Fruit fly (Drosophila melanogaster) whole organism, embryonic: Measurements from ENCODE around the gene HDAC6.

Experiments used
- Adf1 ChIP-seq: fragments of 200-800 bp; sonication (Bioruptor generic); IDR thresholded peaks from 2 replicates; pipeline ENCODE4 v1.3.6; 2022; ENCODE audit warnings: missing biosample characterization, missing genetic modification characterization
- B-H1 ChIP-seq: fragments of 200-800 bp; sonication (Bioruptor generic); IDR thresholded peaks from 3 replicates; pipeline ENCODE4 v1.3.6; 2022; ENCODE audit warnings: missing biosample characterization, missing genetic modification characterization
- Blimp-1 ChIP-seq: fragments of 200-800 bp; sonication (Bioruptor generic); optimal IDR thresholded peaks from 3 replicates; lab custom pipeline; 2018; ENCODE audit warnings: missing biosample characterization, missing genetic modification characterization, mild to moderate bottlenecking, moderate library complexity, missing genetic modification reagents
- CG10543 ChIP-seq: fragments of 200-800 bp; sonication (Bioruptor generic); optimal IDR thresholded peaks from 3 replicates; lab custom pipeline; 2017; ENCODE audit warnings: missing biosample characterization, mild to moderate bottlenecking, missing genetic modification characterization, moderate library complexity
- CG11247 ChIP-seq: fragments of 200-800 bp; sonication (Bioruptor generic); IDR thresholded peaks from 2 replicates; pipeline ENCODE4 v1.3.6; 2022; ENCODE audit warnings: missing biosample characterization, missing genetic modification characterization
- CG11695 ChIP-seq: fragments of 200-800 bp; sonication (Bioruptor generic); IDR thresholded peaks from 3 replicates; pipeline ENCODE4 v1.3.6; 2022; ENCODE audit warnings: missing biosample characterization, missing genetic modification characterization
- CG13775 ChIP-seq: fragments of 200-800 bp; sonication (Bioruptor generic); optimal IDR thresholded peaks from 3 replicates; lab custom pipeline; 2017; ENCODE audit warnings: missing biosample characterization, mild to moderate bottlenecking, missing genetic modification characterization
- CG14441 ChIP-seq: fragments of 200-800 bp; sonication (Bioruptor generic); IDR thresholded peaks from 2 replicates; pipeline ENCODE4 v1.3.6; 2022; ENCODE audit warnings: missing biosample characterization, missing genetic modification characterization
- CG15696 ChIP-seq: fragments of 200-800 bp; sonication (Bioruptor generic); optimal IDR thresholded peaks from 2 replicates; lab custom pipeline; 2019; ENCODE audit warnings: missing biosample characterization, mild to moderate bottlenecking, missing genetic modification characterization, moderate library complexity
- CG18599 ChIP-seq: fragments of 200-800 bp; sonication (Bioruptor generic); optimal IDR thresholded peaks from 3 replicates; lab custom pipeline; 2017; ENCODE audit warnings: missing biosample characterization, missing genetic modification characterization, mild to moderate bottlenecking, moderate library complexity, missing genetic modification reagents
- CG18764 ChIP-seq: fragments of 200-800 bp; sonication (Bioruptor generic); optimal IDR thresholded peaks from 3 replicates; lab custom pipeline; 2016; ENCODE audit warnings: missing biosample characterization, missing genetic modification characterization
- CG3995 ChIP-seq: fragments of 200-800 bp; sonication (Bioruptor generic); optimal IDR thresholded peaks from 3 replicates; lab custom pipeline; 2016; ENCODE audit warnings: missing biosample characterization, missing genetic modification characterization
- CG4820 ChIP-seq: fragments of 200-800 bp; sonication (Bioruptor generic); optimal IDR thresholded peaks from 3 replicates; lab custom pipeline; 2016; ENCODE audit warnings: missing biosample characterization, missing genetic modification characterization
- CG6813 ChIP-seq: fragments of 200-800 bp; sonication (Bioruptor generic); optimal IDR thresholded peaks from 2 replicates; lab custom pipeline; 2017; ENCODE audit warnings: missing biosample characterization, missing genetic modification characterization, mild to moderate bottlenecking, moderate library complexity, missing genetic modification reagents
- CG8388 ChIP-seq: fragments of 200-800 bp; sonication (Bioruptor generic); optimal IDR thresholded peaks from 2 replicates; lab custom pipeline; 2019; ENCODE audit warnings: missing biosample characterization, mild to moderate bottlenecking, missing genetic modification characterization, moderate library complexity
- CG8924 ChIP-seq: fragments of 200-800 bp; optimal IDR thresholded peaks from 3 replicates; lab custom pipeline; 2019; ENCODE audit warnings: missing biosample characterization, mild to moderate bottlenecking, missing genetic modification characterization, moderate library complexity
- Deaf1 ChIP-seq: fragments of 200-800 bp; optimal IDR thresholded peaks from 3 replicates; lab custom pipeline; 2019; ENCODE audit warnings: missing biosample characterization, mild to moderate bottlenecking, missing genetic modification characterization, moderate library complexity
- Ets65A ChIP-seq: fragments of 200-800 bp; sonication (Bioruptor generic); peaks from one replicate; lab custom pipeline; 2016; ENCODE audit warnings: missing biosample characterization, missing genetic modification characterization
- Fer1 ChIP-seq: fragments of 200-800 bp; sonication (Bioruptor generic); optimal IDR thresholded peaks from 2 replicates; lab custom pipeline; 2017; ENCODE audit warnings: missing biosample characterization, mild to moderate bottlenecking, missing genetic modification characterization
- HLH4C ChIP-seq: fragments of 200-800 bp; sonication (Bioruptor generic); IDR thresholded peaks from 3 replicates; pipeline ENCODE4 v1.3.6; 2022; ENCODE audit warnings: missing biosample characterization, missing genetic modification characterization; ENCODE audit not compliant: partially characterized antibody
- Hey ChIP-seq: fragments of 200-800 bp; sonication (Bioruptor generic); optimal IDR thresholded peaks from 3 replicates; lab custom pipeline; 2018; ENCODE audit warnings: missing biosample characterization, mild to moderate bottlenecking, missing genetic modification characterization
- HmgZ ChIP-seq: fragments of 200-800 bp; sonication (Bioruptor generic); optimal IDR thresholded peaks from 2 replicates; lab custom pipeline; 2018; ENCODE audit warnings: missing biosample characterization, mild to moderate bottlenecking, missing genetic modification characterization
- Hr78 ChIP-seq, 2 experiments: fragments of 200-800 bp in 1 of 2; fragments of >200 bp in 1 of 2; sonication (Bioruptor generic) in 1 of 2; optimal IDR thresholded peaks; 2 replicates each; lab custom pipeline; 2017 to 2019; ENCODE audit warnings: missing biosample characterization in 2 of 2, missing genetic modification characterization in 2 of 2, mild to moderate bottlenecking in 1 of 2, moderate library complexity in 1 of 2
- MESR4 ChIP-seq: fragments of 200-800 bp; sonication (Bioruptor generic); optimal IDR thresholded peaks from 2 replicates; lab custom pipeline; 2018; ENCODE audit warnings: missing biosample characterization, mild to moderate bottlenecking, missing genetic modification characterization, moderate library complexity
- MTF-1 ChIP-seq: fragments of 200-800 bp; sonication (Bioruptor generic); optimal IDR thresholded peaks from 2 replicates; lab custom pipeline; 2018; ENCODE audit warnings: missing biosample characterization, mild to moderate bottlenecking, missing genetic modification characterization, borderline replicate concordance
- Neu2 ChIP-seq: fragments of 200-800 bp; sonication (Bioruptor generic); optimal IDR thresholded peaks from 3 replicates; lab custom pipeline; 2016; ENCODE audit warnings: missing biosample characterization, missing genetic modification characterization, borderline replicate concordance
- Nf-YB ChIP-seq: fragments of 200-800 bp; sonication (Bioruptor generic); optimal IDR thresholded peaks from 3 replicates; lab custom pipeline; 2019; ENCODE audit warnings: missing biosample characterization, mild to moderate bottlenecking, missing genetic modification characterization, moderate library complexity
- Nf-YC ChIP-seq: fragments of 200-800 bp; optimal IDR thresholded peaks from 3 replicates; lab custom pipeline; 2019; ENCODE audit warnings: missing biosample characterization, mild to moderate bottlenecking, missing genetic modification characterization, moderate library complexity
- NfI ChIP-seq: fragments of 200-800 bp; sonication (Bioruptor generic); optimal IDR thresholded peaks from 3 replicates; lab custom pipeline; 2018; ENCODE audit warnings: missing biosample characterization, mild to moderate bottlenecking, missing genetic modification characterization, moderate library complexity
- PHDP ChIP-seq: fragments of 200-800 bp; sonication (Bioruptor generic); optimal IDR thresholded peaks from 3 replicates; lab custom pipeline; 2018; ENCODE audit warnings: missing biosample characterization, mild to moderate bottlenecking, missing genetic modification characterization, moderate library complexity
- Ssrp ChIP-seq: fragments of 200-800 bp; sonication (Bioruptor generic); optimal IDR thresholded peaks from 2 replicates; lab custom pipeline; 2018; ENCODE audit warnings: missing biosample characterization, mild to moderate bottlenecking, missing genetic modification characterization, moderate library complexity
- ap ChIP-seq: fragments of 200-800 bp; sonication (Bioruptor generic); IDR thresholded peaks from 2 replicates; pipeline ENCODE4 v1.3.6; 2022; ENCODE audit warnings: missing biosample characterization, missing genetic modification characterization
- ash1 ChIP-seq: fragments of 200-800 bp; sonication (Bioruptor generic); optimal IDR thresholded peaks from 2 replicates; lab custom pipeline; 2018; ENCODE audit warnings: missing biosample characterization, mild to moderate bottlenecking, missing genetic modification characterization
- bsh ChIP-seq, 2 experiments: fragments of 200-800 bp; sonication (Bioruptor generic); optimal IDR thresholded peaks; 2 replicates each; lab custom pipeline; 2017 to 2018; ENCODE audit warnings: mild to moderate bottlenecking in 2 of 2, missing biosample characterization in 2 of 2, missing genetic modification characterization in 2 of 2, moderate library complexity in 1 of 2
- esg ChIP-seq: fragments of 200-800 bp; sonication (Bioruptor generic); conservative IDR thresholded peaks from 2 replicates; pipeline ENCODE4 v1.3.6; 2022; ENCODE audit warnings: missing biosample characterization, missing genetic modification characterization
- ewg ChIP-seq: fragments of 200-800 bp; sonication (Bioruptor generic); optimal IDR thresholded peaks from 3 replicates; lab custom pipeline; 2017; ENCODE audit warnings: mild to moderate bottlenecking, missing biosample characterization, missing genetic modification reagents, missing genetic modification characterization
- kah ChIP-seq: fragments of 200-800 bp; sonication (Bioruptor generic); optimal IDR thresholded peaks from 2 replicates; lab custom pipeline; 2018; ENCODE audit warnings: missing biosample characterization, mild to moderate bottlenecking, missing genetic modification characterization
- nerfin-1 ChIP-seq: fragments of 200-800 bp; sonication (Bioruptor generic); optimal IDR thresholded peaks from 3 replicates; lab custom pipeline; 2019; ENCODE audit warnings: missing biosample characterization, mild to moderate bottlenecking, missing genetic modification characterization, moderate library complexity
- nom ChIP-seq: fragments of 200-800 bp; sonication (Bioruptor generic); optimal IDR thresholded peaks from 2 replicates; lab custom pipeline; 2017; ENCODE audit warnings: missing biosample characterization, missing genetic modification characterization, mild to moderate bottlenecking, moderate library complexity, missing genetic modification reagents
- pita ChIP-seq: fragments of 200-800 bp; sonication (Bioruptor generic); optimal IDR thresholded peaks from 2 replicates; lab custom pipeline; 2017; ENCODE audit warnings: missing biosample characterization, mild to moderate bottlenecking, missing genetic modification characterization
- schlank ChIP-seq: fragments of 200-800 bp; sonication (Bioruptor generic); optimal IDR thresholded peaks from 2 replicates; lab custom pipeline; 2018; ENCODE audit warnings: missing biosample characterization, mild to moderate bottlenecking, missing genetic modification characterization
- sens ChIP-seq: fragments of 200-800 bp; sonication (Bioruptor generic); peaks from one replicate; lab custom pipeline; 2016; ENCODE audit warnings: missing biosample characterization, missing genetic modification characterization
- sob ChIP-seq: fragments of 200-800 bp; sonication (Bioruptor generic); IDR thresholded peaks from 2 replicates; pipeline ENCODE4 v1.3.6; 2022; ENCODE audit warnings: missing biosample characterization, missing genetic modification characterization
- ttk ChIP-seq: fragments of 200-800 bp; sonication (Bioruptor generic); IDR thresholded peaks from 2 replicates; pipeline ENCODE4 v2.1.2; 2022; ENCODE audit warnings: missing biosample characterization, missing genetic modification characterization
- twi ChIP-seq: fragments of 200-800 bp; optimal IDR thresholded peaks from 2 replicates; lab custom pipeline; 2019; ENCODE audit warnings: missing biosample characterization, mild to moderate bottlenecking, missing genetic modification characterization, moderate library complexity
- unc-4 ChIP-seq: fragments of 200-800 bp; sonication (Bioruptor generic); IDR thresholded peaks from 2 replicates; pipeline ENCODE4 v1.3.6; 2022; ENCODE audit warnings: missing biosample characterization, missing genetic modification characterization; ENCODE audit not compliant: partially characterized antibody
- zen2 ChIP-seq: fragments of 200-800 bp; sonication (Bioruptor generic); IDR thresholded peaks from 3 replicates; pipeline ENCODE4 v1.3.6; 2022; ENCODE audit warnings: missing biosample characterization, missing genetic modification characterization; ENCODE audit not compliant: partially characterized antibody

HDAC6 gene

DNA sequence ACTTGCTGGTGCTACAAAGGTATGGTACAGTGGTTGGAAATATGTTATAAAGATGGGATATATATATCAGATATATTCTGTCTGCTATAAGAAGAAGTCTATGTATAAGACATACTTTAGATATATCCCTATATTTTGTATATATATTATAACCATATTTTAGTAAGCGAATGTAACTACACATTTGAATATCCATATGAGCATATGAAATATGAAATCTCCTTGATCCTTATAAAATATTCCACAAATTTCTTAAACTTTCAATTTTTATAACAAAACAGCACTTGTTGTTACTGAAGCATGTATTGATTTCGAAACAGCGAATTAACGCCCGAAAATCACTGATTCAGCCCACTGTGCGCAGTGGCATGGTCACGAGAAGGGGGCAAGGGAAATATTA, 31.4 kb downstream of the HDAC6 start (continued):
- no peak for TF ChIP-seq CG11247
- TF ChIP-seq sob (GFP tag; lab: Robert Waterston, UW) = no peak
- no peak for TF ChIP-seq Hr78 (GFP tag; optimal IDR thresholded peaks at IDR 0.05; lab: Kevin White, UChicago)
- peak; percentile 1 for TF ChIP-seq Fer1 (GFP tag; lab: Kevin White, UChicago)
- TF ChIP-seq CG18599 = peak; percentile 24
- peak; percentile 51 for TF ChIP-seq Blimp-1 (GFP tag; lab: Kevin White, UChicago)
- TF ChIP-seq PHDP (tag; lab: Kevin White, UChicago) = no peak
- TF ChIP-seq pita (GFP tag; lab: Kevin White, UChicago) = no peak
- peak; percentile 29 for TF ChIP-seq CG8924 (tag; lab: Kevin White, UChicago)

DNA sequence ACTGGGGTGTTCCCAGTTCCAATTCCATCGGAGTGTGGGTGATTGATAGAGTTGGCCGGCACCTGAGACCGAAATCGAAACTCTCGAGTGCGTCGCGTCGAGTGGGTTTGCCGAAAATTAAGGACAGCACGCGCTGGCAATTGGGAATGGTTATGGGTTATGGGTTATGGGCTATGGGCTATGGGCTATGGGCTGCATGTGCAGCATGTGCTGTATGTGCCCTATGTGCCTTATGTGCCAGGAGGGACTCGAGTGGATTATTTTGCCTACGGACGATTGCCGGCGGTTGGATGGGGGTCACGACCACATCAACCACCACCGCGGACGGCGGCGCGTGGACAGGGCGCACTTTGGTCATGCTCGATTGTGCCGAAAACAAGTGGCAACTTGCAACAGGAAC, 37.0 kb downstream of the HDAC6 start:
- TF ChIP-seq Hey (tag; lab: Kevin White, UChicago) (peak; percentile 50), Neu2 (GFP tag; lab: Kevin White, UChicago) (no peak), MESR4 (GFP tag; lab: Kevin White, UChicago) (no peak), schlank (tag; lab: Kevin White, UChicago) (no peak), Ssrp (tag; lab: Kevin White, UChicago) (no peak), twi (tag; lab: Kevin White, UChicago) (peak; percentile 80), HmgZ (no peak), CG10543 (no peak), NfI (GFP tag; lab: Kevin White, UChicago) (no peak), bsh (GFP tag; optimal IDR thresholded peaks at IDR 0.05; lab: Kevin White, UChicago) (no peak), CG8388 (GFP tag; lab: Kevin White, UChicago) (no peak), HLH4C (GFP tag; lab: Robert Waterston, UW) (no peak), CG18764 (no peak)
- TF ChIP-seq, all 482 proteins: peak for 2

DNA sequence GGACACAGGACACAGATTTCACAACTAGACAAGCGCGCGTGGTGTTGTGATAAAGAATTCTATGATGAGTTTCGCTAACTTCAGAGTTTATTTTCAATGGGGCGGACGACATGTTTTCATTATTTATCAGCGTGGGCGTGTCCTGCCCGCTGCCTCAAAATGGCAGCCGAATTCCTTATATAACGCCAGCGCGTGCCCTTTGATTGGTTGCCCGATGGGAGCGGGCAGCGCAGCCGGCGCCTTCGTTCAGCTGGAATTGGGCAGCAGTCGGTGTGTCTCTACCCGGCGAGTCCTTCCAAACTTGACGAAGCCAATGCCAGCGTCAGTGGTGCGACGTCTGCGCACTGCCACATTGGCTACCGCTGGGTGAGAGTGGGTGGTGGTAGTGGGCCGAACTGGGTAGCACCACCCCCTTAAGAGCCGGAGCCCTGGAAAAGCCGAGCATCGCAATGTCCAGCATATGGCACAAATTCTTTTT, 45.9 kb downstream of the HDAC6 start, which contains the start of gene acj6:
acj6 (minus strand) TSS at position 51 of the 478 bp plus-strand sequence.
- peak; percentile 72 for TF ChIP-seq ewg (GFP tag; lab: Kevin White, UChicago)
- no peak for TF ChIP-seq MTF-1 (GFP tag; lab: Kevin White, UChicago)
- no peak for TF ChIP-seq esg
- no peak for TF ChIP-seq PHDP (tag; lab: Kevin White, UChicago)
- TF ChIP-seq CG14441 (GFP tag; lab: Robert Waterston, UW) = no peak
- peak; percentile 94 for TF ChIP-seq Nf-YB (GFP tag; lab: Kevin White, UChicago)
- no peak for TF ChIP-seq ap
- TF ChIP-seq zen2 (GFP tag; lab: Robert Waterston, UW) = 0 out of 3 replicates have a peak, but pooled peaks have one; percentile 23
- no peak for TF ChIP-seq CG15696
- TF ChIP-seq Ets65A (GFP tag; lab: Kevin White, UChicago) = peak; percentile 32
- no peak for TF ChIP-seq B-H1
- TF ChIP-seq Nf-YC (tag; lab: Kevin White, UChicago) = peak; percentile 96
- no peak for TF ChIP-seq ttk (GFP tag; lab: Robert Waterston, UW)
- TF ChIP-seq sens (GFP tag; lab: Kevin White, UChicago) = no peak
- TF ChIP-seq CG3995 (GFP tag; lab: Kevin White, UChicago) = no peak
- peak; percentile 8 for TF ChIP-seq nerfin-1
- peak; percentile 9 for TF ChIP-seq Deaf1 (tag; lab: Kevin White, UChicago)
- TF ChIP-seq CG11695 = no peak
- TF ChIP-seq ash1 (GFP tag; lab: Kevin White, UChicago) = no peak
- TF ChIP-seq nom (GFP tag; lab: Kevin White, UChicago) = no peak
- no peak for TF ChIP-seq CG6813 (GFP tag; lab: Kevin White, UChicago)
- no peak for TF ChIP-seq CG13775 (GFP tag; lab: Kevin White, UChicago)
- TF ChIP-seq kah (GFP tag; lab: Kevin White, UChicago) = no peak
- no peak for TF ChIP-seq CG4820 (GFP tag; lab: Kevin White, UChicago)
- TF ChIP-seq unc-4 (GFP tag; lab: Robert Waterston, UW) = no peak
- peak; percentile 63; the same call in 1 of the 2 replicates for TF ChIP-seq Adf1 (GFP tag; lab: Robert Waterston, UW)
